Worm (Caenorhabditis elegans): ENCODE data around the gene srbc-10.

ce11 chrV:7492924-7493323, at the start of gene srbc-10:
- TF ChIP-seq flt-1 (GFP tag; IDR thresholded peaks at IDR 0.05) (no peak), ztf-23 (GFP tag; IDR thresholded peaks at IDR 0.05) (no peak), tab-1 (GFP tag; IDR thresholded peaks at IDR 0.05) (no peak), ref-1 (GFP tag; conservative IDR thresholded peaks at IDR 0.05) (no peak), T22C8.4 (GFP tag; IDR thresholded peaks at IDR 0.05) (no peak), cog-1 (tag; optimal IDR thresholded peaks at IDR 0.05) (no peak)
